Worm (Caenorhabditis elegans) whole organism, late embryonic: ENCODE measurements around the gene Y57G11C.38.

Experiments used
- C38D4.7 ChIP-seq: fragments of 200-800 bp; sonication (Bioruptor generic); optimal IDR thresholded peaks from 2 replicates; lab custom pipeline; 2018; ENCODE audit warnings: mild to moderate bottlenecking, missing genetic modification characterization, moderate library complexity, missing compliant biosample characterization
- K09A11.1 ChIP-seq: sonication (generic microtip); optimal IDR thresholded peaks from 2 replicates; lab custom pipeline; 2017; ENCODE audit warnings: antibody characterized with exemption, mild to moderate bottlenecking, missing genetic modification characterization, missing compliant biosample characterization; ENCODE audit not compliant: insufficient read depth
- ama-1 ChIP-seq: fragments of 150-350 bp; optimal IDR thresholded peaks from 2 replicates; lab custom pipeline; 2014
- ceh-9 ChIP-seq: sonication (generic microtip); optimal IDR thresholded peaks from 2 replicates; lab custom pipeline; 2016; ENCODE audit warnings: mild to moderate bottlenecking, missing genetic modification characterization, inconsistent platforms, missing compliant biosample characterization
- dmd-4 ChIP-seq: sonication (generic microtip); optimal IDR thresholded peaks from 2 replicates; lab custom pipeline; 2016; ENCODE audit warnings: borderline replicate concordance, missing genetic modification characterization, missing compliant biosample characterization
- pqm-1 ChIP-seq: sonication (generic microtip); optimal IDR thresholded peaks from 2 replicates; lab custom pipeline; 2016; ENCODE audit warnings: missing genetic modification characterization, missing compliant biosample characterization

- TF ChIP-seq ama-1 (lab: Kevin White, UChicago) (no peak), pqm-1 (tag; lab: Kevin White, UChicago) (no peak), C38D4.7 (no peak), dmd-4 (tag; lab: Kevin White, UChicago) (no peak), K09A11.1 (tag; lab: Kevin White, UChicago) (no peak), ceh-9 (tag; lab: Kevin White, UChicago) (no peak)
These were observed 36.9 kb upstream of the Y57G11C.38 start, which contains the start of gene rps-18 for ce11 chrIV:14825379-14825778.
